Fruit fly (Drosophila melanogaster): ENCODE data around the gene CG7988.
A peak's percentile ranks its signal among the peaks of the same experiment; 100 is the strongest.

The CG7988 gene

dm6 chr3R:18215300-18215699 is 5.0 kb upstream of the CG7988 start (continued):
- no peak for TF ChIP-seq gcm2 (GFP tag; optimal IDR thresholded peaks at IDR 0.05)
- no peak for TF ChIP-seq CG32772 (GFP tag; IDR thresholded peaks at IDR 0.05)
- peak; percentile 86 for TF ChIP-seq sna (GFP tag; IDR thresholded peaks at IDR 0.05; ENCODE audit: partially characterized antibody)
- no peak for TF ChIP-seq gem (tag; optimal IDR thresholded peaks at IDR 0.05)
- TF ChIP-seq trh (GFP tag; optimal IDR thresholded peaks at IDR 0.05), result no peak
- TF ChIP-seq CG17328 (GFP tag; IDR thresholded peaks at IDR 0.05), result no peak
- peak; percentile 67 for TF ChIP-seq stwl (tag; optimal IDR thresholded peaks at IDR 0.05)
- TF ChIP-seq inv (GFP tag; IDR thresholded peaks at IDR 0.05; ENCODE audit: partially characterized antibody), result no peak; the same call in 1 of the 2 replicates
- TF ChIP-seq CTCF (GFP tag; optimal IDR thresholded peaks at IDR 0.05), result no peak
- peak; percentile 81 for TF ChIP-seq Bgb (GFP tag; IDR thresholded peaks at IDR 0.05; ENCODE audit: partially characterized antibody)
- TF ChIP-seq CG1832 (GFP tag; optimal IDR thresholded peaks at IDR 0.05), result no peak
- TF ChIP-seq CG14014 (GFP tag; IDR thresholded peaks at IDR 0.05), result peak; percentile 48; the same call in 1 of the 2 replicates
- TF ChIP-seq kni (GFP tag; optimal IDR thresholded peaks at IDR 0.05), result no peak
- TF ChIP-seq aop (GFP tag; IDR thresholded peaks at IDR 0.05), result no peak
- peak; percentile 15 for TF ChIP-seq ems (GFP tag; optimal IDR thresholded peaks at IDR 0.05)
- no peak for TF ChIP-seq pan (optimal IDR thresholded peaks at IDR 0.05)
- TF ChIP-seq pan (GFP tag; optimal IDR thresholded peaks at IDR 0.05 in 1 of 2, IDR thresholded peaks at IDR 0.05 in 1 of 2), result no peak
- no peak; the same call in 1 of the 2 replicates for TF ChIP-seq esg (GFP tag; conservative IDR thresholded peaks at IDR 0.05)
- TF ChIP-seq CG13424 (tag; optimal IDR thresholded peaks at IDR 0.05), result peak; percentile 32
- TF ChIP-seq tll (GFP tag; optimal IDR thresholded peaks at IDR 0.05), result no peak
- TF ChIP-seq grau (tag; optimal IDR thresholded peaks at IDR 0.05), result no peak
- peak; percentile 1 for TF ChIP-seq Hr3 (GFP tag; optimal IDR thresholded peaks at IDR 0.05)
- TF ChIP-seq GATAe (GFP tag; conservative IDR thresholded peaks at IDR 0.05), result no peak
- TF ChIP-seq Xrp1 (GFP tag; IDR thresholded peaks at IDR 0.05), result no peak
- no peak for TF ChIP-seq Dad (GFP tag; optimal IDR thresholded peaks at IDR 0.05)
- TF ChIP-seq CG1647 (GFP tag; optimal IDR thresholded peaks at IDR 0.05), result no peak
- TF ChIP-seq CG6765 (GFP tag; optimal IDR thresholded peaks at IDR 0.05), result no peak
- TF ChIP-seq CG9817 (tag; optimal IDR thresholded peaks at IDR 0.05), result peak; percentile 26
- no peak for TF ChIP-seq sr (GFP tag; IDR thresholded peaks at IDR 0.05)
- TF ChIP-seq CG18011 (GFP tag; optimal IDR thresholded peaks at IDR 0.05), result no peak
- TF ChIP-seq CG31388 (GFP tag; optimal IDR thresholded peaks at IDR 0.05), result no peak
- peak; percentile 46; the same call in 1 of the 2 replicates for TF ChIP-seq slbo (GFP tag; IDR thresholded peaks at IDR 0.05)
- TF ChIP-seq ci (GFP tag; IDR thresholded peaks at IDR 0.05), result no peak
- no peak for TF ChIP-seq Dref (GFP tag; IDR thresholded peaks at IDR 0.05)
- peak; percentile 39 for TF ChIP-seq CG12659 (GFP tag; optimal IDR thresholded peaks at IDR 0.05)
- TF ChIP-seq jigr1 (GFP tag; IDR thresholded peaks at IDR 0.05), result no peak
- no peak for TF ChIP-seq ttk (GFP tag; IDR thresholded peaks at IDR 0.05)
- TF ChIP-seq CG12071 (GFP tag; optimal IDR thresholded peaks at IDR 0.05), result no peak
- no peak for TF ChIP-seq stc (GFP tag; IDR thresholded peaks at IDR 0.05)
- TF ChIP-seq NK7.1 (GFP tag; optimal IDR thresholded peaks at IDR 0.05), result no peak
- TF ChIP-seq CG11695 (GFP tag; IDR thresholded peaks at IDR 0.05), result no peak
- no peak for TF ChIP-seq CG15601 (tag; optimal IDR thresholded peaks at IDR 0.05)
- no peak for TF ChIP-seq CG7372 (GFP tag; IDR thresholded peaks at IDR 0.05)
- TF ChIP-seq CG11247 (GFP tag; IDR thresholded peaks at IDR 0.05), result no peak
- no peak for TF ChIP-seq CG11398 (GFP tag; optimal IDR thresholded peaks at IDR 0.05)
- peak; percentile 25 for TF ChIP-seq CG33213 (GFP tag; optimal IDR thresholded peaks at IDR 0.05)
- TF ChIP-seq Usf (GFP tag; optimal IDR thresholded peaks at IDR 0.05), result no peak
- TF ChIP-seq Sox100B (GFP tag; optimal IDR thresholded peaks at IDR 0.05), result no peak
- TF ChIP-seq Mad (GFP tag; optimal IDR thresholded peaks at IDR 0.05), result peak; percentile 3
- TF ChIP-seq CG10462 (GFP tag; optimal IDR thresholded peaks at IDR 0.05), result no peak
- TF ChIP-seq insv (GFP tag; optimal IDR thresholded peaks at IDR 0.05), result no peak
- TF ChIP-seq peb (GFP tag; IDR thresholded peaks at IDR 0.05), result no peak
- TF ChIP-seq HmgZ (tag; optimal IDR thresholded peaks at IDR 0.05), result peak; percentile 46

Measured in whole organism, embryonic.